Fruit fly (Drosophila melanogaster): ENCODE measurements around the gene CG16953.

The CG16953 gene

dm6 chr3R:20551487-20552079 is 34.0 kb downstream of the CG16953 start:
- no peak for TF ChIP-seq ttk (optimal IDR thresholded peaks at IDR 0.05)
- TF ChIP-seq psq (optimal IDR thresholded peaks at IDR 0.05) = no peak
- TF ChIP-seq Sin3A (optimal IDR thresholded peaks at IDR 0.05) = no peak

dm6 chr3R:20550632-20551486 is 34.8 kb downstream of the CG16953 start:
- TF ChIP-seq Sin3A (optimal IDR thresholded peaks at IDR 0.05) = no peak
- no peak for TF ChIP-seq psq (optimal IDR thresholded peaks at IDR 0.05)
- TF ChIP-seq h (optimal IDR thresholded peaks at IDR 0.05) = no peak
- no peak for TF ChIP-seq Myc (optimal IDR thresholded peaks at IDR 0.05)
- TF ChIP-seq insv (optimal IDR thresholded peaks at IDR 0.05) = no peak
- TF ChIP-seq ttk (optimal IDR thresholded peaks at IDR 0.05) = no peak

- TF ChIP-seq insv (optimal IDR thresholded peaks at IDR 0.05) (no peak), h (optimal IDR thresholded peaks at IDR 0.05) (no peak), Myc (optimal IDR thresholded peaks at IDR 0.05) (no peak), psq (optimal IDR thresholded peaks at IDR 0.05) (no peak), ttk (optimal IDR thresholded peaks at IDR 0.05) (no peak), Sin3A (optimal IDR thresholded peaks at IDR 0.05) (no peak)
Observed at dm6 chr3R:20549855-20550603, 35.6 kb downstream of the CG16953 start.

- TF ChIP-seq Sin3A (optimal IDR thresholded peaks at IDR 0.05) (no peak), psq (optimal IDR thresholded peaks at IDR 0.05) (no peak), Myc (optimal IDR thresholded peaks at IDR 0.05) (no peak), h (optimal IDR thresholded peaks at IDR 0.05) (no peak), ttk (optimal IDR thresholded peaks at IDR 0.05) (no peak), insv (optimal IDR thresholded peaks at IDR 0.05) (no peak)
Observed at dm6 chr3R:20549017-20549854, 36.4 kb downstream of the CG16953 start.

dm6 chr3R:20548255-20548654 is 37.4 kb downstream of the CG16953 start:
- TF ChIP-seq Myc (optimal IDR thresholded peaks at IDR 0.05) (no peak), ttk (optimal IDR thresholded peaks at IDR 0.05) (no peak), h (optimal IDR thresholded peaks at IDR 0.05) (no peak)

dm6 chr3R:20547758-20548157 is 37.9 kb downstream of the CG16953 start:
- TF ChIP-seq ttk (optimal IDR thresholded peaks at IDR 0.05) (no peak), h (optimal IDR thresholded peaks at IDR 0.05) (no peak), Myc (optimal IDR thresholded peaks at IDR 0.05) (no peak)

- TF ChIP-seq Myc (optimal IDR thresholded peaks at IDR 0.05) = no peak
- no peak for TF ChIP-seq ttk (optimal IDR thresholded peaks at IDR 0.05)
- TF ChIP-seq insv (optimal IDR thresholded peaks at IDR 0.05) = no peak
- TF ChIP-seq psq (optimal IDR thresholded peaks at IDR 0.05) = no peak
- TF ChIP-seq h (optimal IDR thresholded peaks at IDR 0.05) = no peak
Observed at dm6 chr3R:20546662-20547620, 38.7 kb downstream of the CG16953 start.

- TF ChIP-seq psq (optimal IDR thresholded peaks at IDR 0.05) (no peak), ttk (optimal IDR thresholded peaks at IDR 0.05) (no peak), insv (optimal IDR thresholded peaks at IDR 0.05) (no peak), Sin3A (optimal IDR thresholded peaks at IDR 0.05) (no peak)
Observed at dm6 chr3R:20545678-20546077, 40.0 kb downstream of the CG16953 start.

dm6 chr3R:20544952-20545351 is 40.7 kb downstream of the CG16953 start:
- TF ChIP-seq h (optimal IDR thresholded peaks at IDR 0.05) (no peak), Myc (optimal IDR thresholded peaks at IDR 0.05) (no peak), insv (optimal IDR thresholded peaks at IDR 0.05) (no peak), psq (optimal IDR thresholded peaks at IDR 0.05) (no peak), ttk (optimal IDR thresholded peaks at IDR 0.05) (no peak)

- TF ChIP-seq insv (optimal IDR thresholded peaks at IDR 0.05) (no peak), Myc (optimal IDR thresholded peaks at IDR 0.05) (no peak), ttk (optimal IDR thresholded peaks at IDR 0.05) (no peak), psq (optimal IDR thresholded peaks at IDR 0.05) (no peak), h (optimal IDR thresholded peaks at IDR 0.05) (no peak), Sin3A (optimal IDR thresholded peaks at IDR 0.05) (no peak)
Observed at dm6 chr3R:20543719-20544118, 41.9 kb downstream of the CG16953 start.

dm6 chr3R:20543220-20543619 is 42.4 kb downstream of the CG16953 start:
- TF ChIP-seq Myc (optimal IDR thresholded peaks at IDR 0.05) (no peak), insv (optimal IDR thresholded peaks at IDR 0.05) (no peak), Sin3A (optimal IDR thresholded peaks at IDR 0.05) (no peak), h (optimal IDR thresholded peaks at IDR 0.05) (no peak), ttk (optimal IDR thresholded peaks at IDR 0.05) (no peak), psq (optimal IDR thresholded peaks at IDR 0.05) (no peak)
